Fruit fly (Drosophila melanogaster) whole organism, embryonic: ENCODE data around the gene Unr.

Source experiments
- ATbp ChIP-seq: fragments of 200-800 bp; sonication (Bioruptor generic); optimal IDR thresholded peaks from 2 replicates; lab custom pipeline; 2017; ENCODE audit warnings: missing biosample characterization, mild to moderate bottlenecking, missing genetic modification characterization, missing genetic modification reagents
- Awh ChIP-seq: fragments of 200-800 bp; sonication (Bioruptor generic); IDR thresholded peaks from 2 replicates; pipeline ENCODE4, ENCODE4 v1.3.6; 2022; ENCODE audit warnings: missing biosample characterization, missing genetic modification characterization
- CG10147 ChIP-seq: fragments of 200-800 bp; sonication (Bioruptor generic); optimal IDR thresholded peaks from 2 replicates; lab custom pipeline; 2019; ENCODE audit warnings: missing biosample characterization, mild to moderate bottlenecking, missing genetic modification characterization, moderate library complexity
- CG11504 ChIP-seq: fragments of 200-800 bp; sonication (Bioruptor generic); optimal IDR thresholded peaks from 3 replicates; lab custom pipeline; 2019; ENCODE audit warnings: missing biosample characterization, mild to moderate bottlenecking, missing genetic modification characterization, moderate library complexity
- CG12219 ChIP-seq: fragments of 200-800 bp; sonication (Bioruptor generic); optimal IDR thresholded peaks from 3 replicates; lab custom pipeline; 2018; ENCODE audit warnings: missing biosample characterization, mild to moderate bottlenecking, missing genetic modification characterization
- CG15073 ChIP-seq: fragments of 200-800 bp; sonication (Bioruptor generic); optimal IDR thresholded peaks from 2 replicates; lab custom pipeline; 2016; ENCODE audit warnings: missing biosample characterization, missing genetic modification characterization
- CG17361 ChIP-seq: fragments of 200-800 bp; sonication (Bioruptor generic); IDR thresholded peaks from 3 replicates; pipeline ENCODE4 v1.3.6; 2022; ENCODE audit warnings: missing biosample characterization, missing genetic modification characterization
- CG17829 ChIP-seq: fragments of 200-800 bp; optimal IDR thresholded peaks from 2 replicates; lab custom pipeline; 2019; ENCODE audit warnings: missing biosample characterization, mild to moderate bottlenecking, missing genetic modification characterization, moderate library complexity
- CG2199 ChIP-seq: fragments of 200-800 bp; sonication (Bioruptor generic); IDR thresholded peaks from 3 replicates; pipeline ENCODE4 v1.3.6; 2022; ENCODE audit warnings: missing biosample characterization, missing genetic modification characterization
- CG3726 ChIP-seq: fragments of 200-800 bp; sonication (Bioruptor generic); IDR thresholded peaks from 3 replicates; pipeline ENCODE4, ENCODE4 v1.3.6; 2022; ENCODE audit warnings: missing biosample characterization, missing genetic modification characterization
- CG7372 ChIP-seq: fragments of 200-800 bp; sonication (Bioruptor generic); IDR thresholded peaks from 2 replicates; pipeline ENCODE4 v1.3.6; 2022; ENCODE audit warnings: missing biosample characterization, missing genetic modification characterization
- CG7839 ChIP-seq: fragments of 200-800 bp; sonication (Bioruptor generic); optimal IDR thresholded peaks from 3 replicates; lab custom pipeline; 2018; ENCODE audit warnings: missing biosample characterization, mild to moderate bottlenecking, missing genetic modification characterization, moderate library complexity
- CG8359 ChIP-seq: fragments of 200-800 bp; sonication (Bioruptor generic); optimal IDR thresholded peaks from 2 replicates; lab custom pipeline; 2017; ENCODE audit warnings: missing biosample characterization, mild to moderate bottlenecking, missing genetic modification characterization, borderline replicate concordance
- CrebB ChIP-seq: fragments of 200-800 bp; sonication (Bioruptor generic); optimal IDR thresholded peaks from 3 replicates; lab custom pipeline; 2018; ENCODE audit warnings: missing biosample characterization, mild to moderate bottlenecking, missing genetic modification characterization
- D ChIP-seq, 2 experiments: fragments of 200-800 bp in 1 of 2; fragments of >200 bp in 1 of 2; sonication (Bioruptor generic) in 1 of 2; optimal IDR thresholded peaks; 2 replicates in 1 of 2; 3 replicates in 1 of 2; lab custom pipeline; 2017; ENCODE audit warnings: mild to moderate bottlenecking in 1 of 2, missing biosample characterization in 1 of 2, missing genetic modification characterization in 1 of 2, missing genetic modification reagents in 1 of 2
- Dref ChIP-seq: fragments of 200-800 bp; sonication (Bioruptor generic); IDR thresholded peaks from 2 replicates; pipeline ENCODE4 v1.3.6; 2022; ENCODE audit warnings: missing biosample characterization, missing genetic modification characterization
- ERR ChIP-seq: fragments of 200-800 bp; sonication (Bioruptor generic); optimal IDR thresholded peaks from 2 replicates; lab custom pipeline; 2016; ENCODE audit warnings: missing biosample characterization, missing genetic modification characterization
- HLH3B ChIP-seq: fragments of 200-800 bp; sonication (Bioruptor generic); IDR thresholded peaks from 2 replicates; pipeline ENCODE4 v1.3.6; 2022; ENCODE audit warnings: missing biosample characterization, missing genetic modification characterization
- Hmr ChIP-seq: fragments of 200-800 bp; sonication (Bioruptor generic); optimal IDR thresholded peaks from 3 replicates; lab custom pipeline; 2017; ENCODE audit warnings: mild to moderate bottlenecking, missing biosample characterization, missing genetic modification reagents, missing genetic modification characterization
- Hr51 ChIP-seq, 2 experiments: fragments of 200-800 bp; sonication (Bioruptor generic); optimal IDR thresholded peaks; 2 replicates in 1 of 2; 3 replicates in 1 of 2; lab custom pipeline; 2016 to 2018; ENCODE audit warnings: missing biosample characterization in 2 of 2, missing genetic modification characterization in 2 of 2, mild to moderate bottlenecking in 1 of 2, moderate library complexity in 1 of 2
- Lim3 ChIP-seq: fragments of 200-800 bp; sonication (Bioruptor generic); IDR thresholded peaks from 2 replicates; pipeline ENCODE4 v1.3.6; 2022; ENCODE audit warnings: missing biosample characterization, missing genetic modification characterization
- Xrp1 ChIP-seq: fragments of 200-800 bp; sonication (Bioruptor generic); IDR thresholded peaks from 2 replicates; pipeline ENCODE4 v1.3.6; 2022; ENCODE audit warnings: missing biosample characterization, missing genetic modification characterization
- abd-A ChIP-seq: fragments of 200-800 bp; sonication (Bioruptor generic); optimal IDR thresholded peaks from 3 replicates; lab custom pipeline; 2019; ENCODE audit warnings: missing biosample characterization, mild to moderate bottlenecking, missing genetic modification characterization, moderate library complexity
- ac ChIP-seq: fragments of 200-800 bp; sonication (Bioruptor generic); optimal IDR thresholded peaks from 3 replicates; lab custom pipeline; 2017; ENCODE audit warnings: missing biosample characterization, mild to moderate bottlenecking, missing genetic modification characterization
- ap ChIP-seq: fragments of 200-800 bp; sonication (Bioruptor generic); IDR thresholded peaks from 2 replicates; pipeline ENCODE4 v1.3.6; 2022; ENCODE audit warnings: missing biosample characterization, missing genetic modification characterization
- dati ChIP-seq: fragments of 200-800 bp; sonication (Bioruptor generic); IDR thresholded peaks from 2 replicates; pipeline ENCODE4 v1.3.6; 2022; ENCODE audit warnings: missing biosample characterization, missing genetic modification characterization
- dm ChIP-seq: fragments of 200-800 bp; sonication (Bioruptor generic); optimal IDR thresholded peaks from 3 replicates; lab custom pipeline; 2016; ENCODE audit warnings: missing biosample characterization, missing genetic modification characterization
- dmrt11E ChIP-seq: fragments of 200-800 bp; sonication (Bioruptor generic); optimal IDR thresholded peaks from 3 replicates; lab custom pipeline; 2018; ENCODE audit warnings: missing biosample characterization, mild to moderate bottlenecking, missing genetic modification characterization, moderate library complexity
- emc ChIP-seq: fragments of 200-800 bp; sonication (Bioruptor generic); optimal IDR thresholded peaks from 2 replicates; lab custom pipeline; 2016; ENCODE audit warnings: missing biosample characterization, missing genetic modification characterization
- gce ChIP-seq: fragments of 200-800 bp; sonication (Bioruptor generic); IDR thresholded peaks from 3 replicates; pipeline ENCODE4 v1.3.6; 2022; ENCODE audit warnings: missing biosample characterization, missing genetic modification characterization
- gem ChIP-seq: fragments of 200-800 bp; sonication (Bioruptor generic); optimal IDR thresholded peaks from 2 replicates; lab custom pipeline; 2019; ENCODE audit warnings: missing biosample characterization, mild to moderate bottlenecking, missing genetic modification characterization, moderate library complexity
- grn ChIP-seq: fragments of 200-800 bp; sonication (Bioruptor generic); optimal IDR thresholded peaks from 3 replicates; lab custom pipeline; 2017; ENCODE audit warnings: missing biosample characterization, missing genetic modification characterization
- hb ChIP-seq: fragments of 200-800 bp; sonication (Bioruptor generic); IDR thresholded peaks from 3 replicates; pipeline ENCODE4 v1.3.6; 2022; ENCODE audit warnings: missing biosample characterization, missing genetic modification characterization; ENCODE audit not compliant: partially characterized antibody
- lilli ChIP-seq: fragments of 200-800 bp; sonication (Bioruptor generic); optimal IDR thresholded peaks from 3 replicates; lab custom pipeline; 2016; ENCODE audit warnings: missing biosample characterization, missing genetic modification characterization
- org-1 ChIP-seq: fragments of 200-800 bp; sonication (Bioruptor generic); optimal IDR thresholded peaks from 2 replicates; lab custom pipeline; 2017; ENCODE audit warnings: missing biosample characterization, missing genetic modification characterization
- pan ChIP-seq, 4 experiments: fragments of >200 bp in 3 of 4; fragments of 200-800 bp in 1 of 4; sonication (Bioruptor generic) in 1 of 4; optimal IDR thresholded peaks in 3 of 4; IDR thresholded peaks in 1 of 4; 2 replicates each; pipeline versions ENCODE4 v1.3.6 to Lab custom; 2017 to 2022; ENCODE audit warnings: missing biosample characterization in 2 of 4, missing genetic modification characterization in 2 of 4, mixed read lengths in 1 of 4
- peb ChIP-seq: fragments of 200-800 bp; sonication (Bioruptor generic); IDR thresholded peaks from 2 replicates; pipeline ENCODE4 v1.3.6; 2022; ENCODE audit warnings: missing biosample characterization, missing genetic modification characterization
- phol ChIP-seq: fragments of 200-800 bp; sonication (Bioruptor generic); optimal IDR thresholded peaks from 3 replicates; lab custom pipeline; 2018; ENCODE audit warnings: missing biosample characterization, mild to moderate bottlenecking, missing genetic modification characterization, moderate library complexity
- salm ChIP-seq: fragments of 200-800 bp; sonication (Bioruptor generic); optimal IDR thresholded peaks from 2 replicates; lab custom pipeline; 2018; ENCODE audit warnings: missing biosample characterization, mild to moderate bottlenecking, missing genetic modification characterization
- sc ChIP-seq, 3 experiments: fragments of >200 bp in 2 of 3; fragments of 200-800 bp in 1 of 3; sonication (Bioruptor generic) in 1 of 3; optimal IDR thresholded peaks; 2 replicates in 2 of 3; 3 replicates in 1 of 3; lab custom pipeline; 2017; ENCODE audit warnings: mild to moderate bottlenecking in 1 of 3, missing biosample characterization in 1 of 3, missing genetic modification characterization in 1 of 3, missing genetic modification reagents in 1 of 3
- slp2 ChIP-seq: fragments of 200-800 bp; sonication (Bioruptor generic); optimal IDR thresholded peaks from 2 replicates; lab custom pipeline; 2016; ENCODE audit warnings: missing biosample characterization, missing genetic modification characterization
- ssp ChIP-seq: fragments of 200-800 bp; sonication (Bioruptor generic); IDR thresholded peaks from 2 replicates; pipeline ENCODE4 v1.3.6; 2022; ENCODE audit warnings: missing biosample characterization, missing genetic modification characterization
- stwl ChIP-seq: fragments of 200-800 bp; sonication (Bioruptor generic); optimal IDR thresholded peaks from 3 replicates; lab custom pipeline; 2018; ENCODE audit warnings: missing biosample characterization, mild to moderate bottlenecking, missing genetic modification characterization, moderate library complexity
- tll ChIP-seq, 2 experiments: fragments of 200-800 bp in 1 of 2; fragments of >200 bp in 1 of 2; sonication (Bioruptor generic) in 1 of 2; optimal IDR thresholded peaks; 2 replicates each; lab custom pipeline; 2017 to 2019; ENCODE audit warnings: missing biosample characterization in 2 of 2, missing genetic modification characterization in 2 of 2, mild to moderate bottlenecking in 1 of 2, moderate library complexity in 1 of 2
- twi ChIP-seq: fragments of 200-800 bp; optimal IDR thresholded peaks from 2 replicates; lab custom pipeline; 2019; ENCODE audit warnings: missing biosample characterization, mild to moderate bottlenecking, missing genetic modification characterization, moderate library complexity
- unpg ChIP-seq: fragments of 200-800 bp; sonication (Bioruptor generic); optimal IDR thresholded peaks from 3 replicates; lab custom pipeline; 2018; ENCODE audit warnings: missing biosample characterization, mild to moderate bottlenecking, missing genetic modification characterization, moderate library complexity
- zfh2 ChIP-seq: fragments of 200-800 bp; sonication (Bioruptor generic); optimal IDR thresholded peaks from 2 replicates; lab custom pipeline; 2016; ENCODE audit warnings: missing biosample characterization, missing genetic modification characterization

Unr gene

DNA sequence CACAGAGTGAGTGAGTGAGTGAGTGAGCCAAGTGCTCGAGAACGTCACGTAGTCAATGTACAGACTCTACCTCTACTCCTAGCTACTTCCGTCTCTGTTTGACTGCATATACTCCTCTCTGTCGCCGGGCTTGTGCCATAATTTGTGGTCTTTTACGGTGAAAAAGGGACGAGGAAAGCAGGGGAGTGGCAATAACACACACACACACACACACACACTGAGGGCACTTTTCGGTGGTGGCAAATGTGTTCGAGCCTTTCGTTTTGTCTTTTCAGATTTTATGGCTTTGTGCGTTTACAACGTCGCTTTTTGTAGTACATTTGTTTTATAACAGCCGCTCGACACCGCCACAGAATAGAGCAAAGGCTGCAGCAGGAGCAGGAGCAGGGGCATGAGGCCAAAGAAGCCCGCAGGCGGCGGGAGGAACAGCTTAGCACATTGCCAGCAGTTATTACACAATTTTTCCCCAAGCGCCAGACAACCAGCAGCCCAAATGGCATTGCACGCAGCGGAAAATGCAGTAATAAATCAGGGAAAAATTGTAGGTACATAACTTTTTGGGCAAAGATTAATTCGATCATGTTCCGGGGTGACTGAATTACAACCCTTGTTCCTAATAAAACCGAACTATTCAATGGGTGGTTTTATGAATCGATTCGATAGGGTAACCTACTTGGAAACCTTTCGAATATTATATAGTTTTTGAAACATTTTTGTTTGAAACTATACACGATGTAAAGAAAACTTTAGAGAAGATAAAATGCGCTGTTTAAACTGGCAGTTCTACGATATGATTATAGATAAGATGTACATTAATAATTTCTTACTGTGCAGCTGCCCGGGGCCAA is 16.8 kb upstream of the Unr start (continued):
- no peak for TF ChIP-seq org-1
- no peak for TF ChIP-seq slp2 (GFP tag; lab: Kevin White, UChicago)
- no peak for TF ChIP-seq stwl
- TF ChIP-seq phol = peak; percentile 48
- no peak for TF ChIP-seq ERR
- no peak for TF ChIP-seq zfh2 (GFP tag; lab: Kevin White, UChicago)
- peak; percentile 18 for TF ChIP-seq CG17829 (tag; lab: Kevin White, UChicago)
- TF ChIP-seq CrebB (tag; lab: Kevin White, UChicago) = no peak
- no peak for TF ChIP-seq Awh
- peak; percentile 4 for TF ChIP-seq CG10147 (GFP tag; lab: Kevin White, UChicago)
- TF ChIP-seq pan (optimal IDR thresholded peaks at IDR 0.05; lab: Kevin White, UChicago) = no peak
- TF ChIP-seq pan (GFP tag; optimal IDR thresholded peaks at IDR 0.05 in 1 of 2, IDR thresholded peaks at IDR 0.05 in 1 of 2) = peak in 1 of 2 experiments; percentile 33
- no peak for TF ChIP-seq CG3726
- TF ChIP-seq Lim3 (GFP tag; lab: Robert Waterston, UW) = no peak
- no peak for TF ChIP-seq CG12219
- peak; percentile 0 for TF ChIP-seq ATbp (GFP tag; lab: Kevin White, UChicago)
- TF ChIP-seq ssp (GFP tag; lab: Robert Waterston, UW) = no peak
- TF ChIP-seq CG15073 (GFP tag; lab: Kevin White, UChicago) = no peak
- TF ChIP-seq CG7839 = peak; percentile 15
- peak; percentile 49 for TF ChIP-seq gem
- no peak for TF ChIP-seq unpg (GFP tag; lab: Kevin White, UChicago)
- TF ChIP-seq ap (GFP tag; lab: Robert Waterston, UW) = no peak
- no peak for TF ChIP-seq Xrp1 (GFP tag; lab: Robert Waterston, UW)
- TF ChIP-seq peb (GFP tag; lab: Robert Waterston, UW) = no peak
- peak; percentile 92 for TF ChIP-seq abd-A
- peak; percentile 71; the same call in 1 of the 3 replicates for TF ChIP-seq CG2199 (GFP tag; lab: Robert Waterston, UW)
- TF ChIP-seq Hmr (GFP tag; lab: Kevin White, UChicago) = no peak
- no peak for TF ChIP-seq Dref
- TF ChIP-seq emc = no peak
- peak; percentile 11 for TF ChIP-seq CG8359 (GFP tag; lab: Kevin White, UChicago)
- TF ChIP-seq tll (GFP tag; optimal IDR thresholded peaks at IDR 0.05; lab: Kevin White, UChicago) = peak in 1 of 2 experiments; percentile 33
- no peak for TF ChIP-seq HLH3B (GFP tag; lab: Robert Waterston, UW)
- TF ChIP-seq CG17361 (GFP tag; lab: Robert Waterston, UW) = 0 out of 3 replicates have a peak, but pooled peaks have one; percentile 22
- TF ChIP-seq gce = no peak
- no peak for TF ChIP-seq salm
- peak; percentile 61 for TF ChIP-seq CG11504 (tag; lab: Kevin White, UChicago)
- TF ChIP-seq CG7372 (GFP tag; lab: Robert Waterston, UW) = no peak
- no peak for TF ChIP-seq sc (optimal IDR thresholded peaks at IDR 0.05; lab: Kevin White, UChicago)
- TF ChIP-seq sc (GFP tag; optimal IDR thresholded peaks at IDR 0.05; lab: Kevin White, UChicago) = no peak
- no peak for TF ChIP-seq dm (GFP tag; lab: Kevin White, UChicago)
- TF ChIP-seq twi = no peak
- peak; percentile 17 for TF ChIP-seq lilli (GFP tag; lab: Kevin White, UChicago)
- peak; percentile 0 for TF ChIP-seq dmrt11E (tag; lab: Kevin White, UChicago)
- no peak for TF ChIP-seq ac
- peak; percentile 30 for TF ChIP-seq D (optimal IDR thresholded peaks at IDR 0.05; lab: Kevin White, UChicago)
- TF ChIP-seq D (GFP tag; optimal IDR thresholded peaks at IDR 0.05; lab: Kevin White, UChicago) = peak; percentile 17
- peak in 1 of 2 experiments; percentile 36 for TF ChIP-seq Hr51 (GFP tag; optimal IDR thresholded peaks at IDR 0.05; lab: Kevin White, UChicago)
- no peak for TF ChIP-seq dati (GFP tag; lab: Robert Waterston, UW)
- no peak for TF ChIP-seq grn (GFP tag; lab: Kevin White, UChicago)
- no peak for TF ChIP-seq hb
